Fruit fly (Drosophila melanogaster) whole organism, adult: Measurements from ENCODE around the gene Unc-115b.
A peak's percentile ranks its signal among the peaks of the same experiment; 100 is the strongest.

ENCODE experiments used
- CG11617 ChIP-seq: fragments of 200-800 bp; sonication (Bioruptor generic); optimal IDR thresholded peaks from 2 replicates; lab custom pipeline; 2017; ENCODE audit warnings: mild to moderate bottlenecking, missing biosample characterization, missing genetic modification reagents, missing genetic modification characterization
- CG12768 ChIP-seq: fragments of 200-800 bp; sonication (Bioruptor generic); optimal IDR thresholded peaks from 2 replicates; lab custom pipeline; 2017; ENCODE audit warnings: missing biosample characterization, missing genetic modification characterization, mild to moderate bottlenecking, moderate library complexity, missing genetic modification reagents
- CG14711 ChIP-seq: fragments of 200-800 bp; sonication (Bioruptor generic); optimal IDR thresholded peaks from 2 replicates; lab custom pipeline; 2018; ENCODE audit warnings: missing biosample characterization, mild to moderate bottlenecking, missing genetic modification characterization, moderate library complexity
- CG1620 ChIP-seq: fragments of 200-800 bp; sonication (Bioruptor generic); optimal IDR thresholded peaks from 2 replicates; lab custom pipeline; 2016; ENCODE audit warnings: missing biosample characterization, missing genetic modification characterization
- CG33017 ChIP-seq: fragments of 200-800 bp; sonication (Bioruptor generic); optimal IDR thresholded peaks from 2 replicates; lab custom pipeline; 2018; ENCODE audit warnings: missing biosample characterization, mild to moderate bottlenecking, missing genetic modification characterization, moderate library complexity
- CG5204 ChIP-seq: fragments of 200-800 bp; sonication (Bioruptor generic); optimal IDR thresholded peaks from 2 replicates; lab custom pipeline; 2016; ENCODE audit warnings: missing biosample characterization, missing genetic modification characterization
- CG7045 ChIP-seq: fragments of 200-800 bp; sonication (Bioruptor generic); optimal IDR thresholded peaks from 2 replicates; lab custom pipeline; 2017; ENCODE audit warnings: missing biosample characterization, mild to moderate bottlenecking, missing genetic modification characterization
- CG7101 ChIP-seq: fragments of 200-800 bp; sonication (Bioruptor generic); optimal IDR thresholded peaks from 2 replicates; lab custom pipeline; 2018; ENCODE audit warnings: missing biosample characterization, mild to moderate bottlenecking, missing genetic modification characterization, moderate library complexity
- Clk ChIP-seq: fragments of 200-800 bp; sonication (Bioruptor generic); optimal IDR thresholded peaks from 2 replicates; lab custom pipeline; 2017; ENCODE audit warnings: missing biosample characterization, missing genetic modification characterization
- Crg-1 ChIP-seq: fragments of 200-800 bp; sonication (Bioruptor generic); optimal IDR thresholded peaks from 2 replicates; lab custom pipeline; 2016; ENCODE audit warnings: missing biosample characterization, missing genetic modification characterization
- Hr96 ChIP-seq: fragments of 200-800 bp; sonication (Bioruptor generic); optimal IDR thresholded peaks from 2 replicates; lab custom pipeline; 2016; ENCODE audit warnings: missing biosample characterization, missing genetic modification characterization
- Mnt ChIP-seq: fragments of 200-800 bp; sonication (Bioruptor generic); optimal IDR thresholded peaks from 2 replicates; lab custom pipeline; 2016; ENCODE audit warnings: missing biosample characterization, mild to moderate bottlenecking, missing genetic modification characterization
- bab1 ChIP-seq: fragments of 200-800 bp; sonication (Bioruptor generic); optimal IDR thresholded peaks from 3 replicates; lab custom pipeline; 2019; ENCODE audit warnings: missing biosample characterization, mild to moderate bottlenecking, missing genetic modification characterization, moderate library complexity
- cic ChIP-seq: fragments of 200-800 bp; sonication (Bioruptor generic); optimal IDR thresholded peaks from 2 replicates; lab custom pipeline; 2017; ENCODE audit warnings: missing biosample characterization, mild to moderate bottlenecking, missing genetic modification characterization, moderate library complexity
- cnc ChIP-seq, 2 experiments: fragments of >200 bp; optimal IDR thresholded peaks; 2 replicates each; lab custom pipeline; 2017
- kay ChIP-seq: fragments of 200-800 bp; sonication (Bioruptor generic); peaks from one replicate; lab custom pipeline; 2016; ENCODE audit warnings: missing biosample characterization, missing genetic modification characterization, borderline replicate concordance
- ovo ChIP-seq: fragments of 200-800 bp; sonication (Bioruptor generic); optimal IDR thresholded peaks from 2 replicates; lab custom pipeline; 2016; ENCODE audit warnings: missing biosample characterization, missing genetic modification characterization
- pad ChIP-seq: fragments of 200-800 bp; sonication (Bioruptor generic); optimal IDR thresholded peaks from 3 replicates; lab custom pipeline; 2017; ENCODE audit warnings: missing biosample characterization, missing genetic modification characterization, mild to moderate bottlenecking, moderate library complexity, missing genetic modification reagents
- tj ChIP-seq: fragments of 200-800 bp; sonication (Bioruptor generic); optimal IDR thresholded peaks from 3 replicates; lab custom pipeline; 2017; ENCODE audit warnings: missing biosample characterization, mild to moderate bottlenecking, missing genetic modification characterization, moderate library complexity
- toe ChIP-seq: fragments of 200-800 bp; sonication (Bioruptor generic); optimal IDR thresholded peaks from 2 replicates; lab custom pipeline; 2016; ENCODE audit warnings: missing biosample characterization, missing genetic modification characterization

Gene Unc-115b

dm6 chr3R:9684125-9684524, 8.4 kb downstream of the Unc-115b start, which contains the start of gene CG9444:
Gene CG9444 (minus strand): TSS chr3R:9684264.
- TF ChIP-seq Hr96 (GFP tag; lab: Kevin White, UChicago) (no peak), Clk (GFP tag; lab: Kevin White, UChicago) (no peak), tj (GFP tag; lab: Kevin White, UChicago) (no peak), CG12768 (GFP tag; lab: Kevin White, UChicago) (no peak), CG14711 (tag; lab: Kevin White, UChicago) (no peak), CG33017 (tag; lab: Kevin White, UChicago) (no peak), ovo (GFP tag; lab: Kevin White, UChicago) (no peak), CG5204 (no peak)

dm6 chr3R:9683064-9683682, 9.4 kb downstream of the Unc-115b start:
- TF ChIP-seq Hr96 (GFP tag; lab: Kevin White, UChicago) (no peak), cic (GFP tag; lab: Kevin White, UChicago) (no peak), CG11617 (GFP tag; lab: Kevin White, UChicago) (no peak), CG1620 (GFP tag; lab: Kevin White, UChicago) (no peak), Clk (GFP tag; lab: Kevin White, UChicago) (no peak), pad (GFP tag; lab: Kevin White, UChicago) (no peak), bab1 (GFP tag; lab: Kevin White, UChicago) (no peak), toe (GFP tag; lab: Kevin White, UChicago) (no peak), Crg-1 (GFP tag; lab: Kevin White, UChicago) (no peak)

- TF ChIP-seq CG12768 (GFP tag; lab: Kevin White, UChicago) (no peak), Hr96 (GFP tag; lab: Kevin White, UChicago) (no peak), Clk (GFP tag; lab: Kevin White, UChicago) (no peak), kay (no peak), CG7045 (GFP tag; lab: Kevin White, UChicago) (no peak), bab1 (GFP tag; lab: Kevin White, UChicago) (no peak), CG14711 (tag; lab: Kevin White, UChicago) (peak; percentile 89), CG1620 (GFP tag; lab: Kevin White, UChicago) (no peak)
Measured at dm6 chr3R:9679746-9680145, 12.8 kb downstream of the Unc-115b start, which contains the start of gene nmdyn-D7. Gene nmdyn-D7 (plus strand): TSS chr3R:9679939.

- TF ChIP-seq CG11617 (GFP tag; lab: Kevin White, UChicago) (no peak), Mnt (peak; percentile 39), toe (GFP tag; lab: Kevin White, UChicago) (no peak), cnc (optimal IDR thresholded peaks at IDR 0.05; lab: Kevin White, UChicago) (no peak), pad (GFP tag; lab: Kevin White, UChicago) (peak; percentile 4), CG12768 (GFP tag; lab: Kevin White, UChicago) (no peak), CG33017 (tag; lab: Kevin White, UChicago) (no peak), bab1 (GFP tag; lab: Kevin White, UChicago) (peak; percentile 61), CG7101 (tag; lab: Kevin White, UChicago) (peak; percentile 12), cic (GFP tag; lab: Kevin White, UChicago) (no peak), Hr96 (GFP tag; lab: Kevin White, UChicago) (no peak), tj (GFP tag; lab: Kevin White, UChicago) (no peak), kay (no peak), CG1620 (GFP tag; lab: Kevin White, UChicago) (peak; percentile 49), CG14711 (tag; lab: Kevin White, UChicago) (peak; percentile 88), CG5204 (no peak), Clk (GFP tag; lab: Kevin White, UChicago) (no peak), CG7045 (GFP tag; lab: Kevin White, UChicago) (no peak), Crg-1 (GFP tag; lab: Kevin White, UChicago) (no peak), ovo (GFP tag; lab: Kevin White, UChicago) (peak; percentile 18)
Measured at dm6 chr3R:9677734-9678341, 14.7 kb downstream of the Unc-115b start, which contains the start of gene p23. Gene p23 (plus strand): TSS chr3R:9677927.

dm6 chr3R:9674968-9675573, 17.5 kb downstream of the Unc-115b start, which contains the start of gene Nepl12:
Gene Nepl12 (plus strand): TSS chr3R:9675523.
- no peak for TF ChIP-seq kay
- peak; percentile 5 for TF ChIP-seq Mnt
- peak; percentile 80 for TF ChIP-seq cic (GFP tag; lab: Kevin White, UChicago)
- TF ChIP-seq pad (GFP tag; lab: Kevin White, UChicago) = peak; percentile 7
- TF ChIP-seq CG12768 (GFP tag; lab: Kevin White, UChicago) = peak; percentile 63
- peak; percentile 3 for TF ChIP-seq ovo (GFP tag; lab: Kevin White, UChicago)
- TF ChIP-seq CG14711 (tag; lab: Kevin White, UChicago) = no peak

- no peak for TF ChIP-seq cic (GFP tag; lab: Kevin White, UChicago)
- TF ChIP-seq tj (GFP tag; lab: Kevin White, UChicago) = no peak
- TF ChIP-seq Crg-1 (GFP tag; lab: Kevin White, UChicago) = no peak
- no peak for TF ChIP-seq toe (GFP tag; lab: Kevin White, UChicago)
- no peak for TF ChIP-seq CG11617 (GFP tag; lab: Kevin White, UChicago)
- TF ChIP-seq CG12768 (GFP tag; lab: Kevin White, UChicago) = no peak
- no peak for TF ChIP-seq bab1 (GFP tag; lab: Kevin White, UChicago)
- no peak for TF ChIP-seq cnc (optimal IDR thresholded peaks at IDR 0.05; lab: Kevin White, UChicago)
- TF ChIP-seq CG1620 (GFP tag; lab: Kevin White, UChicago) = no peak
- TF ChIP-seq CG7045 (GFP tag; lab: Kevin White, UChicago) = no peak
- no peak for TF ChIP-seq CG5204
- TF ChIP-seq CG33017 (tag; lab: Kevin White, UChicago) = no peak
- TF ChIP-seq Hr96 (GFP tag; lab: Kevin White, UChicago) = no peak
- no peak for TF ChIP-seq Clk (GFP tag; lab: Kevin White, UChicago)
Measured at dm6 chr3R:9674196-9674693, 18.3 kb downstream of the Unc-115b start, which contains the start of gene Dhc1. Gene Dhc1 (minus strand): TSS chr3R:9674643.
